Fruit fly (Drosophila melanogaster) whole organism: ENCODE results near the gene Gmd.

Experiments used
- CG8478 ChIP-seq: fragments of >200 bp; optimal IDR thresholded peaks from 2 replicates; lab custom pipeline; 2018; ENCODE audit warnings: inconsistent platforms
- Dll ChIP-seq: fragments of >200 bp; optimal IDR thresholded peaks from 2 replicates; lab custom pipeline; 2017
- pan ChIP-seq: fragments of >200 bp; optimal IDR thresholded peaks from 2 replicates; lab custom pipeline; 2017
- psq ChIP-seq: fragments of >200 bp; optimal IDR thresholded peaks from 2 replicates; lab custom pipeline; 2017

DNA sequence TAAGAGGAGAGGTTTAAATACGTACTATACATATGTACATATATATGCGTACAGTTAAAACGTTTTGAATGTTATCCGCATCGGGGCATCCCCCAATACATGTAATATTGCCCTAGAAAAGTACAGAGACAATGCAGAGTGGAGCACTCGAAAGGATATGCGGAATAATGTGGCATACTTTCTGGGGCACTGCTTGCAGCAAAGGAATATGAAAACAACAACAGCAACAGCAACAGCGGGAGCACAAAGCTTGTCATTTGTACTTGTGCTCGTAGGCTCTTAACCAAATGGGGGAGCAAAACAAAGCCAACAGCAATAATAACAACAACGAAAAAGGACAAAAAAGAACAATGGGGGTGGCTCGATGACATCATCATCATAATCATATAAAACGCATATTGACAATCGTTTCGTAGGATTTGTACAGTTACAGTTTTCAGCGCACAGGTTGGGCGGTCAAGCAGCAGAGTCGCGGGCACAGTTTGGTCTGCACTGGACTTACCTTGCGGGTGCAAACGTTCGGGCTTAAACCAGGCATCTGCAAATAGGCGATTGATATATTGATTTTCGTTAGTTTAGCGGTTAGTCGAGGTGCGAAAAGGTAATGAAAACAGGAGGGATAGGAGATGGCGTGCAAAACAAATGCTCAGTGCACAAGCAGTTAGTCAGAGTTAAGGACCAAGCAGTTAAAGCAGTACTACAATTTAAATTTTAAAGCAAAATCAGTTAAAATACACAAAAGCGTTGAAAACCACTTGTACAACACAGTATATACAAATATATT is 27.0 kb upstream of the Gmd start:
- TF ChIP-seq CG8478 (lab: Kevin White, UChicago), result no peak
- TF ChIP-seq psq (lab: Kevin White, UChicago), result no peak
- TF ChIP-seq pan (lab: Kevin White, UChicago), result no peak
- TF ChIP-seq Dll (lab: Kevin White, UChicago), result no peak
